Worm (Caenorhabditis elegans) whole organism, young adult: ENCODE measurements around the gene mnk-1.

Source experiments
- B0019.2 ChIP-seq: fragments of 200-800 bp; sonication (Bioruptor generic); conservative IDR thresholded peaks from 2 replicates; pipeline ENCODE4 v1.3.6; 2022; ENCODE audit warnings: missing genetic modification reagents, missing genetic modification characterization, missing compliant biosample characterization
- B0336.3 ChIP-seq: fragments of 200-800 bp; sonication (Bioruptor generic); IDR thresholded peaks from 2 replicates; pipeline ENCODE4 v1.3.6; 2022; ENCODE audit warnings: missing genetic modification characterization, missing compliant biosample characterization
- C17E4.6 ChIP-seq: fragments of 200-800 bp; sonication (Bioruptor generic); IDR thresholded peaks from 2 replicates; pipeline ENCODE4 v1.3.6; 2022; ENCODE audit warnings: missing genetic modification reagents, missing genetic modification characterization, missing compliant biosample characterization
- F37B4.10 ChIP-seq: fragments of 200-800 bp; sonication (Bioruptor generic); IDR thresholded peaks from 2 replicates; pipeline ENCODE4 v1.3.6; 2022; ENCODE audit warnings: missing genetic modification characterization, missing compliant biosample characterization
- F39B2.1 ChIP-seq: fragments of 200-800 bp; sonication (Bioruptor generic); IDR thresholded peaks from 2 replicates; pipeline ENCODE4 v1.3.6; 2022; ENCODE audit warnings: missing genetic modification reagents, missing genetic modification characterization, missing compliant biosample characterization
- F52B5.7 ChIP-seq: sonication (generic microtip); optimal IDR thresholded peaks from 2 replicates; lab custom pipeline; 2016; ENCODE audit warnings: mild to moderate bottlenecking, missing genetic modification characterization, missing compliant biosample characterization
- K11D2.4 ChIP-seq: fragments of 200-800 bp; sonication (Bioruptor generic); IDR thresholded peaks from 2 replicates; pipeline ENCODE4 v1.3.6; 2022; ENCODE audit warnings: missing genetic modification reagents, missing genetic modification characterization, missing compliant biosample characterization
- Y53G8AR.9 ChIP-seq: fragments of 200-800 bp; sonication (Bioruptor generic); conservative IDR thresholded peaks from 2 replicates; pipeline ENCODE4 v1.3.6; 2022; ENCODE audit warnings: missing genetic modification reagents, missing genetic modification characterization, missing compliant biosample characterization
- Y95B8A.8 ChIP-seq: fragments of 200-800 bp; sonication (Bioruptor generic); IDR thresholded peaks from 2 replicates; pipeline ENCODE4 v1.3.6; 2022; ENCODE audit warnings: missing genetic modification reagents, missing genetic modification characterization, missing compliant biosample characterization
- akir-1 ChIP-seq: fragments of 200-800 bp; sonication (Bioruptor generic); optimal IDR thresholded peaks from 2 replicates; lab custom pipeline; 2018; ENCODE audit warnings: mild to moderate bottlenecking, missing genetic modification characterization, moderate library complexity, missing compliant biosample characterization
- ama-1 ChIP-seq, 3 experiments: fragments of 150-350 bp in 1 of 3; sonication (generic microtip) in 2 of 3; optimal IDR thresholded peaks; 2 replicates each; lab custom pipeline; 2014 to 2018; ENCODE audit warnings: missing biosample characterization in 2 of 3, missing genetic modification characterization in 2 of 3, missing genetic modification reagents in 2 of 3
- atf-7 ChIP-seq: sonication (generic microtip); optimal IDR thresholded peaks from 2 replicates; lab custom pipeline; 2017; ENCODE audit warnings: mild to moderate bottlenecking, missing genetic modification characterization, missing compliant biosample characterization
- athp-1 ChIP-seq: sonication (generic microtip); optimal IDR thresholded peaks from 2 replicates; lab custom pipeline; 2017; ENCODE audit warnings: mild to moderate bottlenecking, missing genetic modification characterization, missing compliant biosample characterization
- bed-1 ChIP-seq: fragments of 200-800 bp; sonication (Bioruptor generic); IDR thresholded peaks from 2 replicates; pipeline ENCODE4 v1.3.6; 2022; ENCODE audit warnings: missing genetic modification reagents, missing genetic modification characterization, missing compliant biosample characterization
- bed-2 ChIP-seq: fragments of 200-800 bp; sonication (Bioruptor generic); IDR thresholded peaks from 2 replicates; pipeline ENCODE4 v1.3.6; 2022; ENCODE audit warnings: missing genetic modification reagents, missing genetic modification characterization, missing compliant biosample characterization
- cebp-2 ChIP-seq: fragments of 200-800 bp; sonication (Bioruptor generic); IDR thresholded peaks from 2 replicates; pipeline ENCODE4 v1.3.6; 2022; ENCODE audit warnings: missing genetic modification characterization, missing compliant biosample characterization
- ceh-100 ChIP-seq: fragments of 200-800 bp; sonication (Bioruptor generic); IDR thresholded peaks from 2 replicates; pipeline ENCODE4 v1.3.6; 2022; ENCODE audit warnings: missing genetic modification reagents, missing genetic modification characterization, missing compliant biosample characterization
- ceh-58 ChIP-seq: fragments of 200-800 bp; sonication (Bioruptor generic); IDR thresholded peaks from 2 replicates; pipeline ENCODE4 v1.3.6; 2022; ENCODE audit warnings: missing genetic modification characterization, missing compliant biosample characterization
- ceh-79 ChIP-seq: sonication (generic microtip); optimal IDR thresholded peaks from 2 replicates; lab custom pipeline; 2017; ENCODE audit warnings: mild to moderate bottlenecking, missing genetic modification characterization, missing compliant biosample characterization
- ceh-91 ChIP-seq: fragments of 200-800 bp; sonication (Bioruptor generic); IDR thresholded peaks from 2 replicates; pipeline ENCODE4 v1.3.6; 2022; ENCODE audit warnings: missing genetic modification reagents, missing genetic modification characterization, missing compliant biosample characterization
- chd-7 ChIP-seq: sonication (generic microtip); optimal IDR thresholded peaks from 2 replicates; lab custom pipeline; 2016; ENCODE audit warnings: mild to moderate bottlenecking, missing genetic modification characterization, moderate library complexity, missing compliant biosample characterization
- dox-1 ChIP-seq: fragments of 200-800 bp; sonication (Bioruptor generic); IDR thresholded peaks from 2 replicates; pipeline ENCODE4 v1.3.6; 2022; ENCODE audit warnings: missing genetic modification reagents, missing genetic modification characterization, missing compliant biosample characterization
- dpff-1 ChIP-seq: sonication (generic microtip); optimal IDR thresholded peaks from 2 replicates; lab custom pipeline; 2017; ENCODE audit warnings: mild to moderate bottlenecking, missing genetic modification characterization, missing compliant biosample characterization
- ekl-4 ChIP-seq: fragments of 200-800 bp; sonication (Bioruptor generic); IDR thresholded peaks from 2 replicates; pipeline ENCODE4 v1.3.6; 2022; ENCODE audit warnings: missing genetic modification reagents, missing genetic modification characterization, missing compliant biosample characterization
- ets-4 ChIP-seq: fragments of 200-800 bp; sonication (Bioruptor generic); optimal IDR thresholded peaks from 2 replicates; lab custom pipeline; 2018; ENCODE audit warnings: mild to moderate bottlenecking, missing genetic modification characterization, missing compliant biosample characterization
- him-1 ChIP-seq: sonication (generic microtip); optimal IDR thresholded peaks from 2 replicates; lab custom pipeline; 2016; ENCODE audit warnings: missing genotype, missing genetic modification reagents, missing genetic modification characterization, missing compliant biosample characterization
- hmg-1.2 ChIP-seq: fragments of 200-800 bp; sonication (Bioruptor generic); IDR thresholded peaks from 2 replicates; pipeline ENCODE4 v1.3.6; 2022; ENCODE audit warnings: missing genetic modification reagents, missing genetic modification characterization, missing compliant biosample characterization
- lag-1 ChIP-seq: fragments of 200-800 bp; sonication (Bioruptor generic); IDR thresholded peaks from 2 replicates; pipeline ENCODE4 v1.3.6; 2022; ENCODE audit warnings: missing genetic modification reagents, missing genetic modification characterization, missing compliant biosample characterization
- let-607 ChIP-seq, 2 experiments: fragments of 200-800 bp in 1 of 2; sonication (Bioruptor generic) in 1 of 2; sonication (generic microtip) in 1 of 2; optimal IDR thresholded peaks; 2 replicates each; lab custom pipeline; 2016 to 2018; ENCODE audit warnings: mild to moderate bottlenecking in 2 of 2, missing compliant biosample characterization in 2 of 2, missing genetic modification characterization in 2 of 2, moderate library complexity in 2 of 2, missing genotype in 1 of 2
- lin-40 ChIP-seq: sonication (generic microtip); optimal IDR thresholded peaks from 2 replicates; lab custom pipeline; 2016; ENCODE audit warnings: missing genetic modification characterization, mild to moderate bottlenecking, missing compliant biosample characterization, missing genotype, missing genetic modification reagents
- lin-54 ChIP-seq: fragments of 200-800 bp; sonication (Bioruptor generic); optimal IDR thresholded peaks from 2 replicates; lab custom pipeline; 2018; ENCODE audit warnings: mild to moderate bottlenecking, missing genetic modification characterization, missing compliant biosample characterization
- lir-1 ChIP-seq: fragments of 200-800 bp; sonication (Bioruptor generic); conservative IDR thresholded peaks from 2 replicates; pipeline ENCODE4 v1.3.6; 2022; ENCODE audit warnings: missing genetic modification reagents, missing genetic modification characterization, missing compliant biosample characterization
- lsy-27 ChIP-seq: sonication (generic microtip); optimal IDR thresholded peaks from 2 replicates; lab custom pipeline; 2017; ENCODE audit warnings: missing genetic modification characterization, mild to moderate bottlenecking, missing compliant biosample characterization, antibody characterized with exemption, missing genotype, borderline replicate concordance; ENCODE audit not compliant: insufficient read depth
- madf-6 ChIP-seq: fragments of 200-800 bp; sonication (Bioruptor generic); IDR thresholded peaks from 2 replicates; pipeline ENCODE4 v1.3.6; 2022; ENCODE audit warnings: missing genetic modification reagents, missing genetic modification characterization, missing compliant biosample characterization
- mcd-1 ChIP-seq: fragments of 200-800 bp; sonication (Bioruptor generic); IDR thresholded peaks from 2 replicates; pipeline ENCODE4 v1.3.6; 2022; ENCODE audit warnings: missing genetic modification reagents, missing genetic modification characterization, missing compliant biosample characterization
- mel-28 ChIP-seq: sonication (generic microtip); optimal IDR thresholded peaks from 2 replicates; lab custom pipeline; 2016; ENCODE audit warnings: borderline replicate concordance, mild to moderate bottlenecking, missing genetic modification characterization, missing compliant biosample characterization
- nhr-120 ChIP-seq: fragments of 200-800 bp; sonication (Bioruptor generic); IDR thresholded peaks from 2 replicates; pipeline ENCODE4 v1.3.6; 2022; ENCODE audit warnings: missing genetic modification characterization, missing compliant biosample characterization
- nhr-179 ChIP-seq: sonication (generic microtip); optimal IDR thresholded peaks from 2 replicates; lab custom pipeline; 2016; ENCODE audit warnings: mild to moderate bottlenecking, missing genetic modification characterization, missing compliant biosample characterization
- repo-1 ChIP-seq: sonication (generic microtip); optimal IDR thresholded peaks from 2 replicates; lab custom pipeline; 2017; ENCODE audit warnings: mild to moderate bottlenecking, missing genetic modification characterization, missing compliant biosample characterization
- rpc-1 ChIP-seq, 2 experiments: fragments of 150-350 bp in 1 of 2; sonication (generic microtip) in 1 of 2; optimal IDR thresholded peaks; 2 replicates each; lab custom pipeline; 2014 to 2018; ENCODE audit warnings: missing biosample characterization in 1 of 2, missing genetic modification characterization in 1 of 2, missing genetic modification reagents in 1 of 2, missing genotype in 1 of 2
- sea-2 ChIP-seq: fragments of 200-800 bp; sonication (Bioruptor generic); IDR thresholded peaks from 2 replicates; pipeline ENCODE4 v1.3.6; 2022; ENCODE audit warnings: missing genetic modification characterization, missing compliant biosample characterization
- snpc-1.3 ChIP-seq: sonication (generic microtip); optimal IDR thresholded peaks from 2 replicates; lab custom pipeline; 2017; ENCODE audit warnings: missing genetic modification characterization, mild to moderate bottlenecking, missing compliant biosample characterization, antibody characterized with exemption, moderate library complexity, missing genotype, missing genetic modification reagents; ENCODE audit not compliant: insufficient read depth
- somi-1 ChIP-seq: fragments of 200-800 bp; sonication (Bioruptor generic); optimal IDR thresholded peaks from 2 replicates; lab custom pipeline; 2018; ENCODE audit warnings: mild to moderate bottlenecking, missing genetic modification characterization, missing compliant biosample characterization
- tbp1 ChIP-seq: fragments of 200-800 bp; sonication (Bioruptor generic); optimal IDR thresholded peaks from 2 replicates; lab custom pipeline; 2018; ENCODE audit warnings: mild to moderate bottlenecking, missing genetic modification characterization, missing compliant biosample characterization
- zim-3 ChIP-seq: sonication (generic microtip); optimal IDR thresholded peaks from 2 replicates; lab custom pipeline; 2017; ENCODE audit warnings: mild to moderate bottlenecking, missing genetic modification characterization, moderate library complexity, missing compliant biosample characterization
- ztf-22 ChIP-seq: fragments of 200-800 bp; sonication (Bioruptor generic); optimal IDR thresholded peaks from 2 replicates; lab custom pipeline; 2018; ENCODE audit warnings: mild to moderate bottlenecking, missing genetic modification characterization, moderate library complexity, missing compliant biosample characterization
- ztf-28 ChIP-seq: fragments of 200-800 bp; sonication (Bioruptor generic); IDR thresholded peaks from 2 replicates; pipeline ENCODE4 v1.3.6; 2022; ENCODE audit warnings: missing genetic modification reagents, missing genetic modification characterization, missing compliant biosample characterization

The mnk-1 gene

ce11 chrII:10547311-10547710 lies 7.5 kb downstream of the mnk-1 start:
- 0 out of 2 replicates have a peak, but pooled peaks have one; percentile 82 for TF ChIP-seq cebp-2 (GFP tag; lab: Robert Waterston, UW)
- TF ChIP-seq ekl-4, result peak; percentile 50; the same call in 1 of the 2 replicates
- no peak for TF ChIP-seq repo-1
- peak in 1 of 2 experiments; percentile 0 for TF ChIP-seq let-607 (tag; optimal IDR thresholded peaks at IDR 0.05; lab: Kevin White, UChicago)
- TF ChIP-seq Y53G8AR.9 (GFP tag; lab: Robert Waterston, UW), result 0 out of 2 replicates have a peak, but pooled peaks have one; percentile 12
- TF ChIP-seq somi-1 (GFP tag; lab: Kevin White, UChicago), result peak; percentile 50
- TF ChIP-seq snpc-1.3, result no peak
- no peak for TF ChIP-seq lin-40 (tag; lab: Kevin White, UChicago)
- peak; percentile 21; the same call in 1 of the 2 replicates for TF ChIP-seq hmg-1.2 (GFP tag; lab: Robert Waterston, UW)
- TF ChIP-seq akir-1 (GFP tag; lab: Kevin White, UChicago), result no peak
- no peak for TF ChIP-seq ceh-91
- TF ChIP-seq nhr-179, result no peak
- TF ChIP-seq ztf-22, result no peak
- peak; percentile 59 for TF ChIP-seq dpff-1 (tag; lab: Kevin White, UChicago)
- no peak for TF ChIP-seq bed-2 (GFP tag; lab: Robert Waterston, UW)
- no peak for TF ChIP-seq ets-4 (GFP tag; lab: Kevin White, UChicago)
- TF ChIP-seq chd-7, result peak; percentile 51
- TF ChIP-seq K11D2.4 (GFP tag; lab: Robert Waterston, UW), result peak; percentile 63; the same call in 1 of the 2 replicates
- TF ChIP-seq sea-2 (GFP tag; lab: Robert Waterston, UW), result no peak
- TF ChIP-seq bed-1 (GFP tag; lab: Robert Waterston, UW), result 0 out of 2 replicates have a peak, but pooled peaks have one; percentile 11
- peak; percentile 17 for TF ChIP-seq athp-1 (tag; lab: Kevin White, UChicago)
- no peak for TF ChIP-seq ceh-58 (GFP tag; lab: Robert Waterston, UW)
- peak; percentile 40 for TF ChIP-seq zim-3 (tag; lab: Kevin White, UChicago)
- no peak; the same call in 1 of the 2 replicates for TF ChIP-seq lir-1 (GFP tag; lab: Robert Waterston, UW)
- TF ChIP-seq mel-28 (tag; lab: Kevin White, UChicago), result no peak
- no peak for TF ChIP-seq him-1
- peak; percentile 77 for TF ChIP-seq atf-7
- TF ChIP-seq ztf-28 (GFP tag; lab: Robert Waterston, UW), result peak; percentile 66; the same call in 1 of the 2 replicates
- no peak for TF ChIP-seq tbp1 (GFP tag; lab: Kevin White, UChicago)
- TF ChIP-seq lin-54, result no peak
- peak; percentile 62 for TF ChIP-seq ama-1 (optimal IDR thresholded peaks at IDR 0.05; lab: Kevin White, UChicago)
- no peak for TF ChIP-seq ama-1 (GFP tag; optimal IDR thresholded peaks at IDR 0.05; lab: Kevin White, UChicago)
- peak; percentile 51 for TF ChIP-seq mcd-1
- TF ChIP-seq C17E4.6 (GFP tag; lab: Robert Waterston, UW), result peak; percentile 6; the same call in 1 of the 2 replicates
- peak; percentile 66; the same call in 1 of the 2 replicates for TF ChIP-seq B0336.3 (GFP tag; lab: Robert Waterston, UW)
- TF ChIP-seq rpc-1 (optimal IDR thresholded peaks at IDR 0.05; lab: Kevin White, UChicago), result no peak
- no peak for TF ChIP-seq rpc-1 (tag; optimal IDR thresholded peaks at IDR 0.05; lab: Kevin White, UChicago)
- no peak for TF ChIP-seq ceh-100 (GFP tag; lab: Robert Waterston, UW)
- TF ChIP-seq ceh-79, result no peak
- TF ChIP-seq lsy-27 (tag; lab: Kevin White, UChicago), result no peak
- TF ChIP-seq F37B4.10 (GFP tag; lab: Robert Waterston, UW), result no peak
- TF ChIP-seq lag-1, result no peak
- peak; percentile 49 for TF ChIP-seq dox-1 (GFP tag; lab: Robert Waterston, UW)
- TF ChIP-seq nhr-120, result 0 out of 2 replicates have a peak, but pooled peaks have one; percentile 23
- TF ChIP-seq B0019.2, result no peak
- TF ChIP-seq Y95B8A.8, result peak; percentile 77; the same call in 1 of the 2 replicates
- TF ChIP-seq madf-6, result no peak
- peak; percentile 85 for TF ChIP-seq F52B5.7
- peak; percentile 6; the same call in 1 of the 2 replicates for TF ChIP-seq F39B2.1
